Worm (Caenorhabditis elegans) whole organism, L2 larva: ENCODE measurements around the gene F32D8.13.
A peak's percentile ranks its signal among the peaks of the same experiment; 100 is the strongest.

Experiments used
- C34F6.9 ChIP-seq: fragments of 150-350 bp; optimal IDR thresholded peaks from 2 replicates; lab custom pipeline; 2014; ENCODE audit warnings: missing biosample characterization, missing genetic modification characterization
- F13H6.1 ChIP-seq: sonication (generic microtip); optimal IDR thresholded peaks from 2 replicates; lab custom pipeline; 2016; ENCODE audit warnings: missing genetic modification characterization, missing compliant biosample characterization
- R02D3.7 ChIP-seq: fragments of 150-350 bp; optimal IDR thresholded peaks from 2 replicates; lab custom pipeline; 2014; ENCODE audit warnings: missing biosample characterization, missing genetic modification characterization
- Y55F3AM.14 ChIP-seq: fragments of 200-800 bp; sonication (Bioruptor generic); optimal IDR thresholded peaks from 2 replicates; lab custom pipeline; 2018; ENCODE audit warnings: mild to moderate bottlenecking, missing genetic modification characterization, missing compliant biosample characterization
- ZK546.5 ChIP-seq: sonication (generic microtip); optimal IDR thresholded peaks from 2 replicates; lab custom pipeline; 2017; ENCODE audit warnings: missing biosample characterization, missing genetic modification characterization
- alr-1 ChIP-seq: fragments of 150-350 bp; optimal IDR thresholded peaks from 2 replicates; lab custom pipeline; 2014; ENCODE audit warnings: missing biosample characterization, missing genetic modification characterization
- aly-2 ChIP-seq: fragments of 150-350 bp; optimal IDR thresholded peaks from 2 replicates; lab custom pipeline; 2014; ENCODE audit warnings: missing biosample characterization, missing genetic modification characterization
- ama-1 ChIP-seq: fragments of 150-350 bp; optimal IDR thresholded peaks from 2 replicates; lab custom pipeline; 2018; ENCODE audit warnings: inconsistent platforms
- blmp-1 ChIP-seq: sonication (generic microtip); optimal IDR thresholded peaks from 2 replicates; lab custom pipeline; 2017; ENCODE audit warnings: missing genetic modification characterization, mild to moderate bottlenecking, missing compliant biosample characterization, antibody characterized with exemption, moderate library complexity; ENCODE audit not compliant: insufficient read depth
- ceh-16 ChIP-seq: fragments of 150-350 bp; optimal IDR thresholded peaks from 2 replicates; lab custom pipeline; 2014; ENCODE audit warnings: missing biosample characterization, missing genetic modification characterization
- ceh-82 ChIP-seq: fragments of 150-350 bp; optimal IDR thresholded peaks from 2 replicates; lab custom pipeline; 2014; ENCODE audit warnings: missing biosample characterization, missing genetic modification characterization
- crh-2 ChIP-seq: sonication (generic microtip); optimal IDR thresholded peaks from 2 replicates; lab custom pipeline; 2017; ENCODE audit warnings: missing biosample characterization, missing genetic modification characterization
- dmd-4 ChIP-seq: sonication (generic microtip); optimal IDR thresholded peaks from 2 replicates; lab custom pipeline; 2017; ENCODE audit warnings: missing biosample characterization, missing genetic modification characterization
- egl-27 ChIP-seq: sonication (generic microtip); optimal IDR thresholded peaks from 3 replicates; lab custom pipeline; 2017; ENCODE audit warnings: missing biosample characterization, missing genetic modification reagents, missing genetic modification characterization
- elt-1 ChIP-seq: fragments of 150-350 bp; optimal IDR thresholded peaks from 2 replicates; lab custom pipeline; 2014; ENCODE audit warnings: missing biosample characterization, missing genetic modification characterization
- elt-3 ChIP-seq: sonication (generic microtip); optimal IDR thresholded peaks from 2 replicates; lab custom pipeline; 2017; ENCODE audit warnings: missing biosample characterization, missing genetic modification characterization
- fos-1 ChIP-seq: fragments of 150-350 bp; optimal IDR thresholded peaks from 2 replicates; lab custom pipeline; 2014; ENCODE audit warnings: missing biosample characterization, missing genetic modification characterization
- gmeb-1 ChIP-seq: fragments of 150-350 bp; optimal IDR thresholded peaks from 2 replicates; lab custom pipeline; 2014; ENCODE audit warnings: missing biosample characterization, missing genetic modification characterization
- lin-11 ChIP-seq: fragments of 150-350 bp; sonication (generic microtip); optimal IDR thresholded peaks from 2 replicates; lab custom pipeline; 2014; ENCODE audit warnings: missing biosample characterization, missing genetic modification characterization, inconsistent platforms, mixed read lengths
- lin-13 ChIP-seq: fragments of 150-350 bp; optimal IDR thresholded peaks from 2 replicates; lab custom pipeline; 2014; ENCODE audit warnings: missing biosample characterization, missing genetic modification reagents, missing genetic modification characterization
- lin-39 ChIP-seq: fragments of 150-350 bp; optimal IDR thresholded peaks from 2 replicates; lab custom pipeline; 2014; ENCODE audit warnings: missing biosample characterization, missing genetic modification reagents, missing genetic modification characterization
- lsy-2 ChIP-seq, 2 experiments: fragments of 150-350 bp in 1 of 2; sonication (generic microtip) in 1 of 2; optimal IDR thresholded peaks; 2 replicates each; lab custom pipeline; 2014 to 2017; ENCODE audit warnings: missing biosample characterization in 2 of 2, missing genetic modification characterization in 2 of 2
- mab-5 ChIP-seq: fragments of 150-350 bp; optimal IDR thresholded peaks from 2 replicates; lab custom pipeline; 2014; ENCODE audit warnings: missing biosample characterization, missing genetic modification characterization
- mbf-1 ChIP-seq: sonication (generic microtip); optimal IDR thresholded peaks from 2 replicates; lab custom pipeline; 2017; ENCODE audit warnings: missing biosample characterization, missing genetic modification characterization
- mdl-1 ChIP-seq, 2 experiments: fragments of 150-350 bp in 1 of 2; sonication (generic microtip) in 1 of 2; optimal IDR thresholded peaks; 2 replicates each; lab custom pipeline; 2017; ENCODE audit warnings: missing biosample characterization in 2 of 2, missing genetic modification characterization in 2 of 2
- nhr-10 ChIP-seq: sonication (generic microtip); optimal IDR thresholded peaks from 2 replicates; lab custom pipeline; 2017; ENCODE audit warnings: missing biosample characterization, missing genetic modification characterization
- nhr-11 ChIP-seq: fragments of 150-350 bp; optimal IDR thresholded peaks from 2 replicates; lab custom pipeline; 2014; ENCODE audit warnings: missing biosample characterization, missing genetic modification characterization
- nhr-12 ChIP-seq: fragments of 150-350 bp; optimal IDR thresholded peaks from 2 replicates; lab custom pipeline; 2014; ENCODE audit warnings: missing biosample characterization, missing genetic modification characterization
- nhr-129 ChIP-seq: fragments of 150-350 bp; optimal IDR thresholded peaks from 2 replicates; lab custom pipeline; 2014; ENCODE audit warnings: missing biosample characterization, missing genetic modification characterization
- nhr-21 ChIP-seq: fragments of 150-350 bp; optimal IDR thresholded peaks from 2 replicates; lab custom pipeline; 2014; ENCODE audit warnings: missing biosample characterization, missing genetic modification characterization
- nhr-23 ChIP-seq: fragments of 150-350 bp; optimal IDR thresholded peaks from 2 replicates; lab custom pipeline; 2014; ENCODE audit warnings: missing biosample characterization, missing genetic modification reagents, missing genetic modification characterization
- nhr-237 ChIP-seq: fragments of 150-350 bp; optimal IDR thresholded peaks from 2 replicates; lab custom pipeline; 2014; ENCODE audit warnings: missing biosample characterization, missing genetic modification characterization
- nhr-25 ChIP-seq: fragments of 150-350 bp; sonication (generic microtip); optimal IDR thresholded peaks from 3 replicates; lab custom pipeline; 2014; ENCODE audit warnings: missing biosample characterization, missing genetic modification characterization
- nhr-6 ChIP-seq: fragments of 150-350 bp; optimal IDR thresholded peaks from 2 replicates; lab custom pipeline; 2014; ENCODE audit warnings: missing biosample characterization, missing genetic modification characterization
- nhr-77 ChIP-seq: fragments of 150-350 bp; optimal IDR thresholded peaks from 2 replicates; lab custom pipeline; 2014; ENCODE audit warnings: missing biosample characterization, missing genetic modification characterization
- peb-1 ChIP-seq: fragments of 150-350 bp; optimal IDR thresholded peaks from 2 replicates; lab custom pipeline; 2014; ENCODE audit warnings: missing biosample characterization, missing genetic modification characterization
- sem-4 ChIP-seq: fragments of 150-350 bp; optimal IDR thresholded peaks from 2 replicates; lab custom pipeline; 2014; ENCODE audit warnings: missing biosample characterization, missing genetic modification reagents, missing genetic modification characterization
- skn-1 ChIP-seq: sonication (generic microtip); optimal IDR thresholded peaks from 2 replicates; lab custom pipeline; 2017; ENCODE audit warnings: missing biosample characterization, missing genetic modification characterization
- sma-3 ChIP-seq: sonication (generic microtip); optimal IDR thresholded peaks from 2 replicates; lab custom pipeline; 2016; ENCODE audit warnings: missing genetic modification reagents, missing genetic modification characterization, missing compliant biosample characterization
- sma-9 ChIP-seq, 2 experiments: fragments of 150-350 bp in 1 of 2; sonication (generic microtip) in 1 of 2; optimal IDR thresholded peaks; 2 replicates each; lab custom pipeline; 2014 to 2016; ENCODE audit warnings: missing genetic modification characterization in 2 of 2, mild to moderate bottlenecking in 1 of 2, missing biosample characterization in 1 of 2, missing compliant biosample characterization in 1 of 2, missing genetic modification reagents in 1 of 2, moderate library complexity in 1 of 2
- snpc-4 ChIP-seq: fragments of 150-350 bp; optimal IDR thresholded peaks from 2 replicates; lab custom pipeline; 2014; ENCODE audit warnings: missing biosample characterization, missing genetic modification characterization
- unc-39 ChIP-seq: fragments of 150-350 bp; optimal IDR thresholded peaks from 2 replicates; lab custom pipeline; 2014; ENCODE audit warnings: missing biosample characterization, missing genetic modification characterization
- unc-55 ChIP-seq: fragments of 150-350 bp; sonication (generic microtip); optimal IDR thresholded peaks from 3 replicates; lab custom pipeline; 2014; ENCODE audit warnings: missing biosample characterization, missing genetic modification reagents, missing genetic modification characterization
- unc-62 ChIP-seq: fragments of 150-350 bp; optimal IDR thresholded peaks from 2 replicates; lab custom pipeline; 2014; ENCODE audit warnings: missing biosample characterization, missing genetic modification reagents, missing genetic modification characterization
- zag-1 ChIP-seq: fragments of 150-350 bp; optimal IDR thresholded peaks from 2 replicates; lab custom pipeline; 2014; ENCODE audit warnings: missing biosample characterization, missing genetic modification characterization
- ztf-1 ChIP-seq: fragments of 200-800 bp; sonication (Bioruptor generic); conservative IDR thresholded peaks from 2 replicates; pipeline ENCODE4 v1.3.6; 2022; ENCODE audit warnings: missing genetic modification characterization, missing compliant biosample characterization
- ztf-11 ChIP-seq: sonication (generic microtip); optimal IDR thresholded peaks from 2 replicates; lab custom pipeline; 2017; ENCODE audit warnings: missing biosample characterization, missing genetic modification characterization
- ztf-4 ChIP-seq: fragments of 150-350 bp; optimal IDR thresholded peaks from 2 replicates; lab custom pipeline; 2014; ENCODE audit warnings: missing biosample characterization, missing genetic modification characterization

The F32D8.13 gene

ce11 chrV:10898107-10898506 is 1.8 kb upstream of the F32D8.13 start, which contains the start of gene F32D8.7:
Gene F32D8.7 (plus strand): TSS chrV:10898435.
- no peak for TF ChIP-seq mab-5 (tag; lab: Kevin White, UChicago)
- TF ChIP-seq R02D3.7 (tag; lab: Kevin White, UChicago): no peak
- no peak for TF ChIP-seq ceh-82 (tag; lab: Kevin White, UChicago)
- TF ChIP-seq ztf-1 (GFP tag; lab: Robert Waterston, UW): no peak
- TF ChIP-seq mbf-1: no peak
- no peak for TF ChIP-seq F13H6.1 (tag; lab: Kevin White, UChicago)
- TF ChIP-seq ceh-16 (tag; lab: Kevin White, UChicago): no peak
- no peak for TF ChIP-seq ztf-4 (tag; lab: Kevin White, UChicago)
- no peak for TF ChIP-seq sma-9 (GFP tag; optimal IDR thresholded peaks at IDR 0.05; lab: Kevin White, UChicago)
- TF ChIP-seq sma-9 (tag; optimal IDR thresholded peaks at IDR 0.05; lab: Kevin White, UChicago): no peak
- TF ChIP-seq, all 48 proteins: peak for 0

- peak; percentile 85 for TF ChIP-seq nhr-237 (tag; lab: Kevin White, UChicago)
- TF ChIP-seq ztf-1 (GFP tag; lab: Robert Waterston, UW): no peak
- no peak for TF ChIP-seq alr-1 (tag; lab: Kevin White, UChicago)
- TF ChIP-seq elt-1 (tag; lab: Kevin White, UChicago): no peak
- TF ChIP-seq dmd-4 (tag; lab: Kevin White, UChicago): peak; percentile 58
- peak; percentile 95 to 98 for TF ChIP-seq lsy-2 (tag; optimal IDR thresholded peaks at IDR 0.05; lab: Kevin White, UChicago)
- TF ChIP-seq R02D3.7 (tag; lab: Kevin White, UChicago): peak; percentile 71
- peak; percentile 92 for TF ChIP-seq blmp-1 (tag; lab: Kevin White, UChicago)
- peak; percentile 98 for TF ChIP-seq lin-13 (GFP tag; lab: Kevin White, UChicago)
- peak; percentile 79 for TF ChIP-seq nhr-11 (tag; lab: Kevin White, UChicago)
- TF ChIP-seq zag-1 (tag; lab: Kevin White, UChicago): peak; percentile 94
- TF ChIP-seq F13H6.1 (tag; lab: Kevin White, UChicago): peak; percentile 98
- peak; percentile 19 for TF ChIP-seq aly-2 (tag; lab: Kevin White, UChicago)
- peak; percentile 99 for TF ChIP-seq Y55F3AM.14
- TF ChIP-seq C34F6.9 (tag; lab: Kevin White, UChicago): peak; percentile 100
- TF ChIP-seq ztf-11 (tag; lab: Kevin White, UChicago): peak; percentile 71
- no peak for TF ChIP-seq unc-39 (tag; lab: Kevin White, UChicago)
- peak; percentile 99 for TF ChIP-seq crh-2 (tag; lab: Kevin White, UChicago)
- TF ChIP-seq unc-62: peak; percentile 95
- TF ChIP-seq lin-11 (tag; lab: Kevin White, UChicago): peak; percentile 99
- peak; percentile 99 for TF ChIP-seq sma-3 (GFP tag; lab: Kevin White, UChicago)
- peak; percentile 100 for TF ChIP-seq sma-9 (GFP tag; optimal IDR thresholded peaks at IDR 0.05; lab: Kevin White, UChicago)
- TF ChIP-seq sma-9 (tag; optimal IDR thresholded peaks at IDR 0.05; lab: Kevin White, UChicago): no peak
- peak; percentile 97 for TF ChIP-seq ztf-4 (tag; lab: Kevin White, UChicago)
- TF ChIP-seq ama-1 (lab: Kevin White, UChicago): peak; percentile 80
- TF ChIP-seq ZK546.5 (tag; lab: Kevin White, UChicago): peak; percentile 100
- TF ChIP-seq mdl-1 (tag; optimal IDR thresholded peaks at IDR 0.05; lab: Kevin White, UChicago): peak; percentile 74 to 90
- TF ChIP-seq mab-5 (tag; lab: Kevin White, UChicago): peak; percentile 97
- peak; percentile 40 for TF ChIP-seq peb-1 (tag; lab: Kevin White, UChicago)
- TF ChIP-seq snpc-4 (tag; lab: Kevin White, UChicago): peak; percentile 89
- TF ChIP-seq nhr-129 (tag; lab: Kevin White, UChicago): peak; percentile 98
- TF ChIP-seq gmeb-1: peak; percentile 100
- no peak for TF ChIP-seq mbf-1
- TF ChIP-seq egl-27 (tag; lab: Kevin White, UChicago): peak; percentile 97
- peak; percentile 99 for TF ChIP-seq nhr-21 (tag; lab: Kevin White, UChicago)
- peak; percentile 53 for TF ChIP-seq lin-39
- TF ChIP-seq unc-55 (GFP tag; lab: Kevin White, UChicago): peak; percentile 100
- peak; percentile 97 for TF ChIP-seq nhr-6 (tag; lab: Kevin White, UChicago)
- TF ChIP-seq skn-1: peak; percentile 80
- TF ChIP-seq elt-3 (tag; lab: Kevin White, UChicago): no peak
- TF ChIP-seq fos-1 (tag; lab: Kevin White, UChicago): peak; percentile 98
- TF ChIP-seq nhr-23 (tag; lab: Kevin White, UChicago): no peak
- TF ChIP-seq sem-4 (tag; lab: Kevin White, UChicago): peak; percentile 98
- peak; percentile 79 for TF ChIP-seq nhr-12 (tag; lab: Kevin White, UChicago)
- peak; percentile 93 for TF ChIP-seq ceh-82 (tag; lab: Kevin White, UChicago)
- peak; percentile 95 for TF ChIP-seq ceh-16 (tag; lab: Kevin White, UChicago)
- peak; percentile 79 for TF ChIP-seq nhr-10
- TF ChIP-seq nhr-77 (tag; lab: Kevin White, UChicago): peak; percentile 92
- peak; percentile 99 for TF ChIP-seq nhr-25 (tag; lab: Kevin White, UChicago)
- TF ChIP-seq, all 48 proteins: peak for 41
These were observed 829 bp upstream of the F32D8.13 start for ce11 chrV:10897172-10897571.
